Fruit fly (Drosophila melanogaster): ENCODE results near the gene Wnt5.
A peak's percentile ranks its signal among the peaks of the same experiment; 100 is the strongest.

Wnt5 gene

dm6 chrX:18552451-18552850, 47.2 kb upstream of the Wnt5 start (continued):
- TF ChIP-seq CG8119 (GFP tag; IDR thresholded peaks at IDR 0.05) = peak; percentile 85
- peak; percentile 42 for TF ChIP-seq CG6792 (GFP tag; optimal IDR thresholded peaks at IDR 0.05)
- TF ChIP-seq CG4318 (GFP tag; optimal IDR thresholded peaks at IDR 0.05) = peak; percentile 77
- TF ChIP-seq fd85E (GFP tag; optimal IDR thresholded peaks at IDR 0.05) = no peak
- TF ChIP-seq Gug (GFP tag; IDR thresholded peaks at IDR 0.05) = peak; percentile 78
- TF ChIP-seq dsx (GFP tag; optimal IDR thresholded peaks at IDR 0.05; ENCODE audit: poor library complexity, severe bottlenecking) = peak; percentile 69
- TF ChIP-seq OdsH (GFP tag; optimal IDR thresholded peaks at IDR 0.05) = peak; percentile 66
- TF ChIP-seq topi (GFP tag; optimal IDR thresholded peaks at IDR 0.05) = peak; percentile 83
- TF ChIP-seq CG6854 (GFP tag; optimal IDR thresholded peaks at IDR 0.05) = no peak
- peak; percentile 51 for TF ChIP-seq Sox102F (GFP tag; optimal IDR thresholded peaks at IDR 0.05)
- peak; percentile 26 for TF ChIP-seq CG8319 (GFP tag; optimal IDR thresholded peaks at IDR 0.05)
- TF ChIP-seq achi (GFP tag; optimal IDR thresholded peaks at IDR 0.05) = peak; percentile 76
- TF ChIP-seq CG11902 (GFP tag; optimal IDR thresholded peaks at IDR 0.05) = peak; percentile 31
- TF ChIP-seq pdm3 (GFP tag; optimal IDR thresholded peaks at IDR 0.05) = peak; percentile 74
- peak; percentile 69 for TF ChIP-seq CG3032 (tag; optimal IDR thresholded peaks at IDR 0.05)

- TF ChIP-seq ss (GFP tag; optimal IDR thresholded peaks at IDR 0.05) = peak in 1 of 2 experiments; percentile 72
- no peak for TF ChIP-seq salr (GFP tag; optimal IDR thresholded peaks at IDR 0.05)
- TF ChIP-seq dsx (GFP tag; optimal IDR thresholded peaks at IDR 0.05; ENCODE audit: poor library complexity, severe bottlenecking) = peak; percentile 18
Measured at dm6 chrX:18550726-18551125, 45.5 kb upstream of the Wnt5 start.

- TF ChIP-seq eg (GFP tag; IDR thresholded peaks at IDR 0.05) (0 out of 3 replicates have a peak, but pooled peaks have one; percentile 25), Ets96B (tag; optimal IDR thresholded peaks at IDR 0.05) (no peak), svp (GFP tag) (peak; percentile 39), fkh (GFP tag; optimal IDR thresholded peaks at IDR 0.05) (peak; percentile 47), Eip78C (GFP tag) (peak; percentile 35)
Measured at dm6 chrX:18547707-18548106, 42.5 kb upstream of the Wnt5 start.

DNA sequence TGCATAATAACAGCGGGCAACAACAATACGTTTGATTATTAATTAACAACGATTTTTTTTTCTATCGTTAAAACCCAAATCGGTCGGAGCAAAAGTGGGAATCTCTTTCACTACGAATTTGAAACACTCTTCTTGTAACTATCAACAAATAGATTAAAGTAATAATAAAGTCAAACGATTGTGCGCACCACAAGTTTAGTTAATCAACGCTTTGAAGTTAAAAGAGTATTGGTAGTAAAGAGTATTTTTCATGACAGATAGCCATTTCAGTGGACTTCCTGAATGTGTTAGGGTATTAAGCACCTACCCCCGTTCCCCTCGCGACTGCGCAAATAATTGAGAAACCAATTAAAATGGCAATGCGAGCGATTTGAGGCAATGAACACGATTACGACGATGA, 41.6 kb upstream of the Wnt5 start:
- peak; percentile 56 for TF ChIP-seq esn (GFP tag; optimal IDR thresholded peaks at IDR 0.05)
- peak; percentile 87 for TF ChIP-seq Gug (GFP tag; IDR thresholded peaks at IDR 0.05)
- peak; percentile 38 for TF ChIP-seq topi (GFP tag; optimal IDR thresholded peaks at IDR 0.05)
- no peak for TF ChIP-seq dsx (GFP tag; optimal IDR thresholded peaks at IDR 0.05; ENCODE audit: poor library complexity, severe bottlenecking)
- TF ChIP-seq Met (GFP tag; optimal IDR thresholded peaks at IDR 0.05) = peak; percentile 42
- TF ChIP-seq CG11762 (GFP tag; optimal IDR thresholded peaks at IDR 0.05; ENCODE audit: insufficient read depth) = peak; percentile 19
- peak; percentile 20 for TF ChIP-seq CG34406 (GFP tag; optimal IDR thresholded peaks at IDR 0.05)
- TF ChIP-seq CG9139 (GFP tag; optimal IDR thresholded peaks at IDR 0.05) = no peak
- no peak for TF ChIP-seq ss (GFP tag; optimal IDR thresholded peaks at IDR 0.05)
- TF ChIP-seq fd59A (GFP tag; optimal IDR thresholded peaks at IDR 0.05) = no peak
- TF ChIP-seq CG32006 (GFP tag; optimal IDR thresholded peaks at IDR 0.05) = peak; percentile 86
- peak; percentile 51 for TF ChIP-seq acj6 (GFP tag; optimal IDR thresholded peaks at IDR 0.05)
- TF ChIP-seq CG15336 (GFP tag; IDR thresholded peaks at IDR 0.05) = peak; percentile 91
- TF ChIP-seq net (GFP tag; optimal IDR thresholded peaks at IDR 0.05) = peak; percentile 45
- peak; percentile 85 for TF ChIP-seq CG6163 (GFP tag; IDR thresholded peaks at IDR 0.05)
- TF ChIP-seq vri (GFP tag; optimal IDR thresholded peaks at IDR 0.05) = peak; percentile 66
- peak; percentile 33 for TF ChIP-seq Smox (GFP tag; optimal IDR thresholded peaks at IDR 0.05)
- TF ChIP-seq spab (GFP tag; optimal IDR thresholded peaks at IDR 0.05) = no peak
- TF ChIP-seq OdsH (GFP tag; optimal IDR thresholded peaks at IDR 0.05) = peak; percentile 67
- TF ChIP-seq CG3919 (GFP tag; optimal IDR thresholded peaks at IDR 0.05) = peak; percentile 27
- peak; percentile 8 for TF ChIP-seq CG6808 (GFP tag; optimal IDR thresholded peaks at IDR 0.05)
- TF ChIP-seq eg (GFP tag; IDR thresholded peaks at IDR 0.05) = peak; percentile 94
- TF ChIP-seq CG8319 (GFP tag; optimal IDR thresholded peaks at IDR 0.05) = no peak
- TF ChIP-seq svp (GFP tag) = peak; percentile 78
- TF ChIP-seq pdm3 (GFP tag; optimal IDR thresholded peaks at IDR 0.05) = peak; percentile 77
- TF ChIP-seq CG31627 (GFP tag; optimal IDR thresholded peaks at IDR 0.05) = peak; percentile 58
- peak; percentile 41 for TF ChIP-seq dac (GFP tag; optimal IDR thresholded peaks at IDR 0.05)
- no peak for TF ChIP-seq CG16779 (tag; optimal IDR thresholded peaks at IDR 0.05)
- peak; percentile 85 for TF ChIP-seq CG8119 (GFP tag; IDR thresholded peaks at IDR 0.05)
- TF ChIP-seq CG1621 (tag; optimal IDR thresholded peaks at IDR 0.05) = peak; percentile 11
- TF ChIP-seq achi (GFP tag; optimal IDR thresholded peaks at IDR 0.05) = peak; percentile 54
- no peak for TF ChIP-seq Hr38 (GFP tag; optimal IDR thresholded peaks at IDR 0.05)
- no peak for TF ChIP-seq CG7368 (GFP tag; optimal IDR thresholded peaks at IDR 0.05)
- TF ChIP-seq Hr39 (GFP tag; optimal IDR thresholded peaks at IDR 0.05) = peak; percentile 61

Measured in whole organism, prepupa.